Worm (Caenorhabditis elegans) whole organism, midembryonic: ENCODE data around the gene srbc-60.

Source experiments
- T22C8.4 ChIP-seq: fragments of 200-800 bp; sonication (Bioruptor generic); IDR thresholded peaks from 2 replicates; pipeline ENCODE4 v1.3.6; 2022; ENCODE audit warnings: missing genetic modification characterization, missing compliant biosample characterization
- flt-1 ChIP-seq: fragments of 200-800 bp; sonication (Bioruptor generic); IDR thresholded peaks from 2 replicates; pipeline ENCODE4 v1.3.6; 2022; ENCODE audit warnings: missing genetic modification characterization, missing compliant biosample characterization
- ztf-29 ChIP-seq: fragments of 200-800 bp; sonication (Bioruptor generic); IDR thresholded peaks from 2 replicates; pipeline ENCODE4 v1.3.6; 2022; ENCODE audit warnings: missing genetic modification reagents, missing genetic modification characterization, missing compliant biosample characterization

DNA sequence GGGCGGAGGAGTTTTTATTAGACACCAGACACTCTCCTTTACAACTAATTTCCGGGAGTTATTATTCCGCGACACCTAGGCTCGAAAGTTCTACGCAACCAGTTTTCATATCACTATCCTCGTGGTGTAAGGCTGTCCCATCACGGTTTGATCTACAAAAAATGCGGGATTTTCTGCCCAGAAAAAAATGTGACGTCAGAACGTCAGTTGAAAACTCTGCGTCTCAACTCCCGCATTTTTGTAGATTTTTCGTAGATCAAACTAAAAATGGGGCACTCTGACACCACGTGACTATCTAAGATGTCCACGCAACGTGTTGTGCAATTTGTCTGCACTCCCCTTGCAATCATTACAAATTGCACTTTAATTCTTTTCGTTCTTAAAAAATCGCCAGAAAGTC lies 15.4 kb upstream of the srbc-60 start, which contains the start of gene str-238:
- no peak for TF ChIP-seq ztf-29 (GFP tag; lab: Robert Waterston, UW)
- no peak for TF ChIP-seq T22C8.4
- TF ChIP-seq flt-1 (GFP tag; lab: Robert Waterston, UW), result no peak
